Worm (Caenorhabditis elegans): ENCODE data around the gene F19B10.6.

The F19B10.6 gene

ce11 chrII:3699591-3699990 lies 35.9 kb upstream of the F19B10.6 start, which contains the start of gene srx-104:
Gene srx-104, minus strand, starts transcription at chrII:3699691.
- TF ChIP-seq nhr-237 (tag; optimal IDR thresholded peaks at IDR 0.05) = no peak
- TF ChIP-seq egl-27 (tag; optimal IDR thresholded peaks at IDR 0.05) = no peak
- no peak for TF ChIP-seq fkh-8 (tag; optimal IDR thresholded peaks at IDR 0.05)

DNA sequence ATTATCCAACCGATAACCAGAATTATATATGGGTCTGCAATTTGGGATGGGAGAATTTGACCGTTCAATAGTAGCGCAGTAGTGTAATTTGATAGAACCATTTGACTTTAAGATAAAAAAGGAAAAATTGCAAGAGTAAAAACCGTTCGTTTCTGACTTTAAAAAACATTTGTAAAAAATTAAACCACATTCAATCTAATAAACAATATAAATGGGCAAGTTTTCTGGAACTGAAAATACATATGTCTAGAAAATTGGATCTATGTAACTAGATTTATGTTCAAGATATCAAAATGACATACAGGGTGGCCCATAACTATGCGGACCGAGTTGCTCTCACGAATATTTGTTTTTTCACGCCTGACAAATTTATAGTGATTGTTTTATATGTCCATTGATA lies 31.0 kb upstream of the F19B10.6 start, which contains the start of gene srx-102:
TSS of gene srx-102 (minus strand) at position 101 of the 400 bp plus-strand sequence.
- TF ChIP-seq grh-1 (GFP tag; IDR thresholded peaks at IDR 0.05) = no peak
- no peak for TF ChIP-seq lin-35 (GFP tag; optimal IDR thresholded peaks at IDR 0.05)
- TF ChIP-seq lir-3 (tag; optimal IDR thresholded peaks at IDR 0.05; ENCODE audit: poor library complexity) = no peak
- TF ChIP-seq ceh-88 (GFP tag; IDR thresholded peaks at IDR 0.05) = no peak
- no peak for TF ChIP-seq ets-5 (GFP tag; IDR thresholded peaks at IDR 0.05)
- no peak for TF ChIP-seq ces-1 (GFP tag; optimal IDR thresholded peaks at IDR 0.05)
- TF ChIP-seq fos-1 (tag; optimal IDR thresholded peaks at IDR 0.05) = no peak

- TF ChIP-seq nhr-19 (GFP tag; conservative IDR thresholded peaks at IDR 0.05) (no peak), unc-98 (GFP tag; IDR thresholded peaks at IDR 0.05) (no peak), C16A3.4 (tag; optimal IDR thresholded peaks at IDR 0.05) (no peak), ama-1 (optimal IDR thresholded peaks at IDR 0.05) (no peak), jun-1 (tag; optimal IDR thresholded peaks at IDR 0.05) (no peak), pag-3 (tag; optimal IDR thresholded peaks at IDR 0.05; ENCODE audit: borderline replicate concordance, insufficient read depth) (no peak), ets-5 (GFP tag; IDR thresholded peaks at IDR 0.05) (no peak), unc-86 (tag; optimal IDR thresholded peaks at IDR 0.05) (no peak), lir-3 (tag; optimal IDR thresholded peaks at IDR 0.05; ENCODE audit: poor library complexity) (no peak), vab-15 (tag; optimal IDR thresholded peaks at IDR 0.05) (no peak), ztf-4 (tag; optimal IDR thresholded peaks at IDR 0.05) (no peak), aly-2 (tag; optimal IDR thresholded peaks at IDR 0.05) (no peak), elt-3 (tag; optimal IDR thresholded peaks at IDR 0.05) (no peak), grh-1 (GFP tag; IDR thresholded peaks at IDR 0.05) (no peak), unc-130 (tag; optimal IDR thresholded peaks at IDR 0.05) (no peak), fkh-10 (GFP tag; optimal IDR thresholded peaks at IDR 0.05) (no peak)
These were observed 26.9 kb upstream of the F19B10.6 start, which contains the start of gene srx-101 for ce11 chrII:3690646-3691045. Gene srx-101, minus strand, starts transcription at chrII:3690746.

ce11 chrII:3688333-3688732 lies 24.6 kb upstream of the F19B10.6 start, which contains the start of gene ifas-1:
Gene ifas-1, minus strand, starts transcription at chrII:3688719.
- no peak for TF ChIP-seq nhr-12 (tag; optimal IDR thresholded peaks at IDR 0.05)
- no peak for TF ChIP-seq mab-9 (GFP tag; IDR thresholded peaks at IDR 0.05)
- TF ChIP-seq dpl-1 (GFP tag; optimal IDR thresholded peaks at IDR 0.05) = no peak
- TF ChIP-seq swsn-7 (tag; optimal IDR thresholded peaks at IDR 0.05) = no peak
- TF ChIP-seq pag-3 (tag; optimal IDR thresholded peaks at IDR 0.05; ENCODE audit: borderline replicate concordance, insufficient read depth) = no peak
- TF ChIP-seq hlh-17 (GFP tag; optimal IDR thresholded peaks at IDR 0.05; ENCODE audit: borderline replicate concordance) = no peak
- TF ChIP-seq elt-3 (tag; optimal IDR thresholded peaks at IDR 0.05) = no peak
- TF ChIP-seq unc-30 (tag; optimal IDR thresholded peaks at IDR 0.05) = no peak
- TF ChIP-seq ztf-11 (tag; optimal IDR thresholded peaks at IDR 0.05) = no peak
- no peak for TF ChIP-seq lin-13 (GFP tag; optimal IDR thresholded peaks at IDR 0.05)
- no peak for TF ChIP-seq sptf-1 (tag; optimal IDR thresholded peaks at IDR 0.05)
- no peak for TF ChIP-seq nhr-76 (tag; optimal IDR thresholded peaks at IDR 0.05)
- no peak for TF ChIP-seq mef-2 (tag; optimal IDR thresholded peaks at IDR 0.05)
- no peak for TF ChIP-seq isw-1 (GFP tag; IDR thresholded peaks at IDR 0.05)
- TF ChIP-seq fkh-4 (tag; optimal IDR thresholded peaks at IDR 0.05; ENCODE audit: borderline replicate concordance) = no peak
- no peak for TF ChIP-seq nhr-85 (tag)
- TF ChIP-seq tbx-2 (tag; optimal IDR thresholded peaks at IDR 0.05) = no peak
- TF ChIP-seq dsc-1 (tag; optimal IDR thresholded peaks at IDR 0.05) = no peak
- TF ChIP-seq ceh-8 (GFP tag; optimal IDR thresholded peaks at IDR 0.05) = no peak
- TF ChIP-seq Y116A8C.19 (tag; optimal IDR thresholded peaks at IDR 0.05; ENCODE audit: borderline replicate concordance) = no peak
